Worm (Caenorhabditis elegans) whole organism, L2 larva: Measurements from ENCODE around the gene srz-103.

ENCODE experiments used
- C34F6.9 ChIP-seq: fragments of 150-350 bp; optimal IDR thresholded peaks from 2 replicates; lab custom pipeline; 2014; ENCODE audit warnings: missing biosample characterization, missing genetic modification characterization
- Y55F3AM.14 ChIP-seq: fragments of 200-800 bp; sonication (Bioruptor generic); optimal IDR thresholded peaks from 2 replicates; lab custom pipeline; 2018; ENCODE audit warnings: mild to moderate bottlenecking, missing genetic modification characterization, missing compliant biosample characterization
- ZK546.5 ChIP-seq: sonication (generic microtip); optimal IDR thresholded peaks from 2 replicates; lab custom pipeline; 2017; ENCODE audit warnings: missing biosample characterization, missing genetic modification characterization
- alr-1 ChIP-seq: fragments of 150-350 bp; optimal IDR thresholded peaks from 2 replicates; lab custom pipeline; 2014; ENCODE audit warnings: missing biosample characterization, missing genetic modification characterization
- aly-2 ChIP-seq: fragments of 150-350 bp; optimal IDR thresholded peaks from 2 replicates; lab custom pipeline; 2014; ENCODE audit warnings: missing biosample characterization, missing genetic modification characterization
- ama-1 ChIP-seq: fragments of 150-350 bp; optimal IDR thresholded peaks from 2 replicates; lab custom pipeline; 2018; ENCODE audit warnings: inconsistent platforms
- blmp-1 ChIP-seq: sonication (generic microtip); optimal IDR thresholded peaks from 2 replicates; lab custom pipeline; 2017; ENCODE audit warnings: missing genetic modification characterization, mild to moderate bottlenecking, missing compliant biosample characterization, antibody characterized with exemption, moderate library complexity; ENCODE audit not compliant: insufficient read depth
- ceh-16 ChIP-seq: fragments of 150-350 bp; optimal IDR thresholded peaks from 2 replicates; lab custom pipeline; 2014; ENCODE audit warnings: missing biosample characterization, missing genetic modification characterization
- egl-27 ChIP-seq: sonication (generic microtip); optimal IDR thresholded peaks from 3 replicates; lab custom pipeline; 2017; ENCODE audit warnings: missing biosample characterization, missing genetic modification reagents, missing genetic modification characterization
- elt-3 ChIP-seq: sonication (generic microtip); optimal IDR thresholded peaks from 2 replicates; lab custom pipeline; 2017; ENCODE audit warnings: missing biosample characterization, missing genetic modification characterization
- fos-1 ChIP-seq: fragments of 150-350 bp; optimal IDR thresholded peaks from 2 replicates; lab custom pipeline; 2014; ENCODE audit warnings: missing biosample characterization, missing genetic modification characterization
- gmeb-1 ChIP-seq: fragments of 150-350 bp; optimal IDR thresholded peaks from 2 replicates; lab custom pipeline; 2014; ENCODE audit warnings: missing biosample characterization, missing genetic modification characterization
- lin-11 ChIP-seq: fragments of 150-350 bp; sonication (generic microtip); optimal IDR thresholded peaks from 2 replicates; lab custom pipeline; 2014; ENCODE audit warnings: missing biosample characterization, missing genetic modification characterization, inconsistent platforms, mixed read lengths
- lin-13 ChIP-seq: fragments of 150-350 bp; optimal IDR thresholded peaks from 2 replicates; lab custom pipeline; 2014; ENCODE audit warnings: missing biosample characterization, missing genetic modification reagents, missing genetic modification characterization
- lin-39 ChIP-seq: fragments of 150-350 bp; optimal IDR thresholded peaks from 2 replicates; lab custom pipeline; 2014; ENCODE audit warnings: missing biosample characterization, missing genetic modification reagents, missing genetic modification characterization
- lsy-2 ChIP-seq, 2 experiments: fragments of 150-350 bp in 1 of 2; sonication (generic microtip) in 1 of 2; optimal IDR thresholded peaks; 2 replicates each; lab custom pipeline; 2014 to 2017; ENCODE audit warnings: missing biosample characterization in 2 of 2, missing genetic modification characterization in 2 of 2
- mab-5 ChIP-seq: fragments of 150-350 bp; optimal IDR thresholded peaks from 2 replicates; lab custom pipeline; 2014; ENCODE audit warnings: missing biosample characterization, missing genetic modification characterization
- nhr-10 ChIP-seq: sonication (generic microtip); optimal IDR thresholded peaks from 2 replicates; lab custom pipeline; 2017; ENCODE audit warnings: missing biosample characterization, missing genetic modification characterization
- nhr-21 ChIP-seq: fragments of 150-350 bp; optimal IDR thresholded peaks from 2 replicates; lab custom pipeline; 2014; ENCODE audit warnings: missing biosample characterization, missing genetic modification characterization
- nhr-23 ChIP-seq: fragments of 150-350 bp; optimal IDR thresholded peaks from 2 replicates; lab custom pipeline; 2014; ENCODE audit warnings: missing biosample characterization, missing genetic modification reagents, missing genetic modification characterization
- nhr-237 ChIP-seq: fragments of 150-350 bp; optimal IDR thresholded peaks from 2 replicates; lab custom pipeline; 2014; ENCODE audit warnings: missing biosample characterization, missing genetic modification characterization
- nhr-25 ChIP-seq: fragments of 150-350 bp; sonication (generic microtip); optimal IDR thresholded peaks from 3 replicates; lab custom pipeline; 2014; ENCODE audit warnings: missing biosample characterization, missing genetic modification characterization
- nhr-77 ChIP-seq: fragments of 150-350 bp; optimal IDR thresholded peaks from 2 replicates; lab custom pipeline; 2014; ENCODE audit warnings: missing biosample characterization, missing genetic modification characterization
- peb-1 ChIP-seq: fragments of 150-350 bp; optimal IDR thresholded peaks from 2 replicates; lab custom pipeline; 2014; ENCODE audit warnings: missing biosample characterization, missing genetic modification characterization
- skn-1 ChIP-seq: sonication (generic microtip); optimal IDR thresholded peaks from 2 replicates; lab custom pipeline; 2017; ENCODE audit warnings: missing biosample characterization, missing genetic modification characterization
- sma-3 ChIP-seq: sonication (generic microtip); optimal IDR thresholded peaks from 2 replicates; lab custom pipeline; 2016; ENCODE audit warnings: missing genetic modification reagents, missing genetic modification characterization, missing compliant biosample characterization
- sma-9 ChIP-seq, 2 experiments: fragments of 150-350 bp in 1 of 2; sonication (generic microtip) in 1 of 2; optimal IDR thresholded peaks; 2 replicates each; lab custom pipeline; 2014 to 2016; ENCODE audit warnings: missing genetic modification characterization in 2 of 2, mild to moderate bottlenecking in 1 of 2, missing biosample characterization in 1 of 2, missing compliant biosample characterization in 1 of 2, missing genetic modification reagents in 1 of 2, moderate library complexity in 1 of 2
- snpc-4 ChIP-seq: fragments of 150-350 bp; optimal IDR thresholded peaks from 2 replicates; lab custom pipeline; 2014; ENCODE audit warnings: missing biosample characterization, missing genetic modification characterization
- unc-39 ChIP-seq: fragments of 150-350 bp; optimal IDR thresholded peaks from 2 replicates; lab custom pipeline; 2014; ENCODE audit warnings: missing biosample characterization, missing genetic modification characterization
- unc-55 ChIP-seq: fragments of 150-350 bp; sonication (generic microtip); optimal IDR thresholded peaks from 3 replicates; lab custom pipeline; 2014; ENCODE audit warnings: missing biosample characterization, missing genetic modification reagents, missing genetic modification characterization
- zag-1 ChIP-seq: fragments of 150-350 bp; optimal IDR thresholded peaks from 2 replicates; lab custom pipeline; 2014; ENCODE audit warnings: missing biosample characterization, missing genetic modification characterization
- ztf-11 ChIP-seq: sonication (generic microtip); optimal IDR thresholded peaks from 2 replicates; lab custom pipeline; 2017; ENCODE audit warnings: missing biosample characterization, missing genetic modification characterization
- ztf-4 ChIP-seq: fragments of 150-350 bp; optimal IDR thresholded peaks from 2 replicates; lab custom pipeline; 2014; ENCODE audit warnings: missing biosample characterization, missing genetic modification characterization

srz-103 gene

DNA sequence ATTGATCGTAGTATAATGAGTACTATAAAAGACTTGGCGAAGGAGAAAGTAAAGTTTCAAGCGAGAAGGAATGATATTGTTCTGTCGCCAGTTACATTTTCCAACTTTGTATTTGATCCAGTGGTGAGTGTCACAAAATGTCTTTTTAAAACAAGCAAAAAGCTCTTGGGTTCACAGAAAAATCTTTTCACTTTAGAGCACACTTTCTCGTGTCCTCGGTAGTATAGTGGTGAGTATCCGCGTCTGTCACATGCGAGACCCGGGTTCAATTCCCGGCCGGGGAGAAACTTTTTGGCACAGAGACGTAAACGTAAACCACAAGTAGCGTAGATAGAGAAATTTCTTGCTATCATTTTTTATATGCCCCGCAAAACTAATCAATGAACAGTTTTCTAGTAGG is 38.8 kb downstream of the srz-103 start:
- TF ChIP-seq gmeb-1, result no peak
- no peak for TF ChIP-seq snpc-4 (tag; lab: Kevin White, UChicago)
- no peak for TF ChIP-seq blmp-1
- no peak for TF ChIP-seq unc-39 (tag; lab: Kevin White, UChicago)
- TF ChIP-seq ZK546.5 (tag; lab: Kevin White, UChicago), result no peak
- TF ChIP-seq nhr-23 (tag; lab: Kevin White, UChicago), result no peak
- TF ChIP-seq elt-3 (tag; lab: Kevin White, UChicago), result no peak
- no peak for TF ChIP-seq nhr-10 (tag; lab: Kevin White, UChicago)
- no peak for TF ChIP-seq nhr-237 (tag; lab: Kevin White, UChicago)
- no peak for TF ChIP-seq lin-11 (tag; lab: Kevin White, UChicago)
- TF ChIP-seq ztf-4 (tag; lab: Kevin White, UChicago), result no peak
- TF ChIP-seq zag-1, result no peak
- TF ChIP-seq ama-1 (lab: Kevin White, UChicago), result no peak
- TF ChIP-seq sma-3 (GFP tag; lab: Kevin White, UChicago), result no peak
- TF ChIP-seq mab-5, result no peak
- TF ChIP-seq ceh-16 (tag; lab: Kevin White, UChicago), result no peak
- TF ChIP-seq unc-55 (GFP tag; lab: Kevin White, UChicago), result no peak
- no peak for TF ChIP-seq lin-39 (tag; lab: Kevin White, UChicago)
- no peak for TF ChIP-seq Y55F3AM.14 (GFP tag; lab: Kevin White, UChicago)
- TF ChIP-seq skn-1, result no peak

DNA sequence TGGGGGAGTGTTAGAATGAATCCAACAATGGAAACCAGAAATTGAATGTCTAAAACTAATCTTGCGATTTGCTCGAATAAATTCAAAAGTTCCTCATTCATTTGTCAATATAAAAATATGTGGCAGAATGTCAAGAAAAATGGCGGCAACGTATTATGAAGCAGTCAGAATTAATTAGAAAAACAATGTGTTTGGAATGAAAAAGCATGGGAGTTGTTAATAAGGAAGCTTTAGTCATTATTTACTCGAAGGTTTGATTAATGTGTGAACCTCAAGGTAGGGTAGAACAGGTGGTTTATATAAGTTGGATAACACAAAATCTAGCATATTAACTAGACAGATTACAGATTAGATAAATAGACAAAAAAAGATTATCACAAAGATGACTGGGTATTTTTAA is 40.9 kb downstream of the srz-103 start, which contains the start of gene srw-76:
TSS of gene srw-76 (minus strand) at position 101 of the 400 bp plus-strand sequence.
- no peak for TF ChIP-seq fos-1 (tag; lab: Kevin White, UChicago)
- no peak for TF ChIP-seq zag-1
- TF ChIP-seq lin-13 (GFP tag; lab: Kevin White, UChicago), result no peak

DNA sequence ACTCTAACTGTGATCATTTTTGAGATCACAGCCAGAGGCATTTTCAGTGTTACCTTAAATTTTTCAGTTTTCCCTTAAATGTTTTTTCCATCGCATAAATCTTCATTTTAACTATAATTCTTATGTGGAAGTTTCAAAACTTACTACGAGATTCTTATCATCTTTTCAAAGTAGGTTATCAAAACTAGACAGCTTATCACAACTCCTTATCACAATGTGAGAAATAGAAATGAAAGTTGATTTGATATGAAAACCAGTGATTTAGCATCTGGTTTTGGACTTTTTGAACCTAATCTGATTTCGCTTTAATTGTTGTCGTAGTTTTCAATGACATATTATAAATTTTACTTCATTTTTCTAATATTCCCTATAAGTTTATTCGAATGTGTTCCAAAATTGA is 43.2 kb downstream of the srz-103 start, which contains the start of gene mltn-11:
TSS of gene mltn-11 (plus strand) at position 276 of the 400 bp plus-strand sequence.
- no peak for TF ChIP-seq sma-9 (GFP tag; optimal IDR thresholded peaks at IDR 0.05; lab: Kevin White, UChicago)
- TF ChIP-seq sma-9 (tag; optimal IDR thresholded peaks at IDR 0.05; lab: Kevin White, UChicago), result no peak

DNA sequence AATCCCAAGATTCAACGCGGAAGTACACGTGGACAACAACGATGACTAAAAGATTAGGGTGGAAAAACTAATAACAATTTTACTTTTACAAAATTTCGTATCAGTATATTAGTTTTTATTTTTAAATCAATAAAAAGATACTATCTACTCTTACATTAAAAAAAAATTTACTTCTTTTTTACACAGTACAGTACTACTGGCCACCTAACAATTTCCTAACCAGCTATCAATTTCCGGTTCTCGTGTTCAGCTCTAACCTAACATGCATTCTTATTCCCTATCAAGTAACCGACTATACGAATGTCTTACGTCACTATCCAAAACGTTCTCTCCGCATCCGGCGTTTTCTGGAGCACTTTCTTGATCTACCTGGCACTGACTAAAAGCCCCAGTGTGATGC is 49.5 kb downstream of the srz-103 start, which contains the start of gene srd-21:
TSS of gene srd-21 (plus strand) at position 301 of the 400 bp plus-strand sequence.
- TF ChIP-seq sma-3 (GFP tag; lab: Kevin White, UChicago) (no peak), lin-39 (tag; lab: Kevin White, UChicago) (no peak), ztf-11 (tag; lab: Kevin White, UChicago) (no peak), peb-1 (no peak), ztf-4 (tag; lab: Kevin White, UChicago) (no peak), egl-27 (tag; lab: Kevin White, UChicago) (no peak), nhr-23 (tag; lab: Kevin White, UChicago) (no peak)

DNA sequence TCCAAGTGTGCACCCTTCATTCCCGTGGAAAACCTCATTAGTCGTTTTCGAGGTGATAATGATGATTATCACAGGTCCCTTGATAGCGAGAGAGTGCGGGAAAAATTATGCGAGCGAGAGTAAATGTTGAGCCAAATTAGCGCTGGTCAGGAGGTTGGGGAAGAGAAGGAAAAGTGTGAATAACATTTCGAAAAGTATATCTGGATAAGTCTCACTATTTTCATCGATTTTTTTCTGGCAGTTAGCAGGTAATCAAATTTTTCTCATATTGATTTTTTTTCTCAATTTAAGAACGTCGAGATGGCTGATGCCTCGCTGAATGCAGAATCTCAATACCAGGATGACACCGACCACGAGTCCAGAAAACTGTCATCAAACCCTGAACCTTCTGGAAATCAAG is 50.1 kb downstream of the srz-103 start, which contains the start of gene W06G6.2:
TSS of gene W06G6.2 (plus strand) at position 301 of the 400 bp plus-strand sequence.
- no peak for TF ChIP-seq ztf-4 (tag; lab: Kevin White, UChicago)
- TF ChIP-seq nhr-23 (tag; lab: Kevin White, UChicago), result no peak
- TF ChIP-seq lsy-2 (tag; optimal IDR thresholded peaks at IDR 0.05; lab: Kevin White, UChicago), result no peak
- TF ChIP-seq nhr-77, result no peak
- TF ChIP-seq peb-1, result no peak
- no peak for TF ChIP-seq C34F6.9 (tag; lab: Kevin White, UChicago)
- TF ChIP-seq nhr-10 (tag; lab: Kevin White, UChicago), result no peak
- no peak for TF ChIP-seq nhr-21 (tag; lab: Kevin White, UChicago)
- TF ChIP-seq aly-2, result no peak
- no peak for TF ChIP-seq nhr-25 (tag; lab: Kevin White, UChicago)
- no peak for TF ChIP-seq ZK546.5 (tag; lab: Kevin White, UChicago)

DNA sequence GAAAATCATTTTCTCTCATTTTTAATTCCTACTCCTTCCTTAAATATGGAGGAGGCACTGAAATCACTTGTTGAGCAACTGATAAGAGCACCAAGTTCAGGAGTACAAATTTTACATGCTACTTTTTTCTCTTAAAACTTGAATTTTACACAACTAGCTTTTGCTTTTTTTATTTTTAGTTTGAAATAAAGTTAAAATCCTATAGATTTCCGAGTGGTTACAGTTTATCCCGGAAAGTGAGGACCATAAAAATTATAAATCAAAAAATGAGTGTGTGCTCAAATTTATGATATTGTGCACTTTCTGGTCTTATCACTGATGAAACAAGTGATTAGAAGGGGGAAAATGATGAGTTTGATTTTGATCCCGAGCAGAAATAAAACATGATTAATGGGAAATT is 51.2 kb downstream of the srz-103 start, which contains the start of gene oac-53:
TSS of gene oac-53 (minus strand) at position 9 of the 400 bp plus-strand sequence.
- TF ChIP-seq nhr-23 (tag; lab: Kevin White, UChicago), result no peak
- TF ChIP-seq alr-1 (tag; lab: Kevin White, UChicago), result no peak
- TF ChIP-seq lin-11 (tag; lab: Kevin White, UChicago), result no peak
- no peak for TF ChIP-seq nhr-25 (tag; lab: Kevin White, UChicago)
- TF ChIP-seq ZK546.5 (tag; lab: Kevin White, UChicago), result no peak
- TF ChIP-seq fos-1 (tag; lab: Kevin White, UChicago), result peak; percentile 69
- no peak for TF ChIP-seq Y55F3AM.14 (GFP tag; lab: Kevin White, UChicago)
- no peak for TF ChIP-seq sma-9 (GFP tag; optimal IDR thresholded peaks at IDR 0.05; lab: Kevin White, UChicago)
- TF ChIP-seq sma-9 (tag; optimal IDR thresholded peaks at IDR 0.05; lab: Kevin White, UChicago), result no peak
